Worm (Caenorhabditis elegans): ENCODE data around the gene Y39B6A.7.

Y39B6A.7 gene

ce11 chrV:19125812-19126211, 23.1 kb downstream of the Y39B6A.7 start:
- TF ChIP-seq nfya-1 (tag; optimal IDR thresholded peaks at IDR 0.05) (peak; percentile 53), C08G9.2 (tag; optimal IDR thresholded peaks at IDR 0.05) (peak; percentile 50), Y22D7AL.16 (tag; optimal IDR thresholded peaks at IDR 0.05) (peak; percentile 64), hlh-15 (tag; optimal IDR thresholded peaks at IDR 0.05) (peak; percentile 17), ceh-22 (tag; optimal IDR thresholded peaks at IDR 0.05) (no peak), hlh-30 (tag; optimal IDR thresholded peaks at IDR 0.05; ENCODE audit: insufficient read depth) (peak; percentile 81), ceh-14 (tag; optimal IDR thresholded peaks at IDR 0.05) (peak; percentile 62), pros-1 (tag; optimal IDR thresholded peaks at IDR 0.05) (no peak), lim-6 (tag; optimal IDR thresholded peaks at IDR 0.05) (no peak), tbx-2 (tag; optimal IDR thresholded peaks at IDR 0.05) (peak; percentile 48), T23F11.4 (GFP tag; optimal IDR thresholded peaks at IDR 0.05) (peak; percentile 58), syd-9 (tag; optimal IDR thresholded peaks at IDR 0.05) (peak; percentile 55), pha-4 (tag; optimal IDR thresholded peaks at IDR 0.05) (no peak), fkh-10 (GFP tag; optimal IDR thresholded peaks at IDR 0.05) (no peak), hlh-6 (tag; optimal IDR thresholded peaks at IDR 0.05) (peak; percentile 66), ceh-9 (tag; optimal IDR thresholded peaks at IDR 0.05) (peak; percentile 56), elt-4 (tag; optimal IDR thresholded peaks at IDR 0.05) (no peak), lin-11 (tag; optimal IDR thresholded peaks at IDR 0.05) (peak; percentile 72), fkh-6 (tag; optimal IDR thresholded peaks at IDR 0.05) (peak; percentile 50), elt-2 (tag; optimal IDR thresholded peaks at IDR 0.05) (peak; percentile 77), ceh-48 (tag; optimal IDR thresholded peaks at IDR 0.05) (peak; percentile 69), pha-2 (tag; optimal IDR thresholded peaks at IDR 0.05) (peak; percentile 93), ceh-18 (tag; optimal IDR thresholded peaks at IDR 0.05) (peak; percentile 44), unc-3 (GFP tag; conservative IDR thresholded peaks at IDR 0.05) (peak; percentile 76; the same call in 1 of the 2 replicates), unc-3 (tag; optimal IDR thresholded peaks at IDR 0.05) (peak; percentile 42), unc-86 (tag; optimal IDR thresholded peaks at IDR 0.05) (peak; percentile 38), fax-1 (tag; optimal IDR thresholded peaks at IDR 0.05) (peak; percentile 50), ceh-19 (GFP tag; optimal IDR thresholded peaks at IDR 0.05) (peak; percentile 76), dve-1 (tag; optimal IDR thresholded peaks at IDR 0.05) (peak; percentile 38), pax-1 (tag; optimal IDR thresholded peaks at IDR 0.05) (no peak), unc-42 (tag; optimal IDR thresholded peaks at IDR 0.05) (peak; percentile 13), ceh-45 (GFP tag; IDR thresholded peaks at IDR 0.05) (peak; percentile 79), ceh-34 (tag; optimal IDR thresholded peaks at IDR 0.05) (peak; percentile 21), ztf-16 (tag; optimal IDR thresholded peaks at IDR 0.05) (peak; percentile 37), npax-4 (tag; optimal IDR thresholded peaks at IDR 0.05) (peak; percentile 58), ceh-6 (GFP tag; optimal IDR thresholded peaks at IDR 0.05) (peak; percentile 74), pat-9 (tag; optimal IDR thresholded peaks at IDR 0.05) (peak; percentile 71), K09A11.1 (tag; optimal IDR thresholded peaks at IDR 0.05; ENCODE audit: insufficient read depth) (peak; percentile 57), ref-2 (tag; optimal IDR thresholded peaks at IDR 0.05) (peak; percentile 62), ttx-3 (tag; optimal IDR thresholded peaks at IDR 0.05) (peak; percentile 69), hlh-13 (GFP tag; optimal IDR thresholded peaks at IDR 0.05) (peak; percentile 65), nhr-11 (tag; optimal IDR thresholded peaks at IDR 0.05) (no peak), ama-1 (optimal IDR thresholded peaks at IDR 0.05) (no peak), sox-2 (GFP tag; IDR thresholded peaks at IDR 0.05) (peak; percentile 54), tbx-7 (tag; optimal IDR thresholded peaks at IDR 0.05) (no peak), ceh-2 (tag; optimal IDR thresholded peaks at IDR 0.05) (peak; percentile 30), ets-4 (tag; optimal IDR thresholded peaks at IDR 0.05) (no peak), F13H6.1 (tag; optimal IDR thresholded peaks at IDR 0.05) (no peak), eyg-1 (tag; optimal IDR thresholded peaks at IDR 0.05) (peak; percentile 43), hlh-8 (tag; optimal IDR thresholded peaks at IDR 0.05) (peak; percentile 6), odd-2 (tag; optimal IDR thresholded peaks at IDR 0.05) (no peak), K02D7.2 (tag; optimal IDR thresholded peaks at IDR 0.05) (peak; percentile 13), rnt-1 (tag; optimal IDR thresholded peaks at IDR 0.05) (peak; percentile 34), gmeb-2 (tag; optimal IDR thresholded peaks at IDR 0.05) (peak; percentile 66)
